Worm (Caenorhabditis elegans): ENCODE measurements around the gene str-73.

DNA sequence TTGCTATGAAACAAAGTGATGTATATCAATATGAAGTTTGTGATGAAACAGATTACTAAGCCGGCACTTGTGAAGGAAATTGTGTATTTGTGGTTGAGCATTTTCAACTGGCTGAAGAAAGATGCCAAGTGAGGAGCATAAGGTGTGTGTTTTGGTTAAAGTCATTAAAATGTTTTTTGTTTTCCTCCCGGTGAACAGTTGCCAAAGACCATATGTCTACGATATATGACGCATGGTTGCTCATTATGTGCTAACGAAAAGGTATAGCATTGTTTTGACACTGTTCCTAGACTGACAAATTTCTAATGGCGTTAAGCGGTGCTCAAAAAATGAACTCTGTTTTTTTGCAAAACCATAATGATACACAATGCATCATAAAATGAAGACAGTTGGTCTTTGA is 13.0 kb upstream of the str-73 start, which contains the start of gene str-55:
- no peak for TF ChIP-seq lsy-2 (tag; optimal IDR thresholded peaks at IDR 0.05)
- no peak for TF ChIP-seq nhr-76 (tag; optimal IDR thresholded peaks at IDR 0.05)
- no peak for TF ChIP-seq pha-4 (tag; optimal IDR thresholded peaks at IDR 0.05)
- TF ChIP-seq ceh-43 (GFP tag; optimal IDR thresholded peaks at IDR 0.05) = no peak
- TF ChIP-seq ztf-11 (tag; optimal IDR thresholded peaks at IDR 0.05) = no peak
- TF ChIP-seq unc-62 (GFP tag; optimal IDR thresholded peaks at IDR 0.05) = no peak
- TF ChIP-seq sptf-1 (tag; optimal IDR thresholded peaks at IDR 0.05) = no peak
- TF ChIP-seq zip-8 (tag; optimal IDR thresholded peaks at IDR 0.05) = no peak
- no peak for TF ChIP-seq nhr-237 (tag; optimal IDR thresholded peaks at IDR 0.05)
- no peak for TF ChIP-seq snpc-4 (tag; optimal IDR thresholded peaks at IDR 0.05)
- TF ChIP-seq blmp-1 (tag; optimal IDR thresholded peaks at IDR 0.05) = no peak
- no peak for TF ChIP-seq nhr-28 (tag; optimal IDR thresholded peaks at IDR 0.05)
- TF ChIP-seq ceh-39 (tag; optimal IDR thresholded peaks at IDR 0.05) = no peak
- TF ChIP-seq mep-1 (tag; optimal IDR thresholded peaks at IDR 0.05) = no peak
